Fruit fly (Drosophila melanogaster): ENCODE results near the gene tara.

The tara gene

dm6 chr3R:16254616-16255601 is 29.5 kb downstream of the tara start:
- TF ChIP-seq CG7101 (tag; optimal IDR thresholded peaks at IDR 0.05) (no peak), Hr96 (GFP tag; optimal IDR thresholded peaks at IDR 0.05) (no peak), cic (GFP tag; optimal IDR thresholded peaks at IDR 0.05) (no peak), tj (GFP tag; optimal IDR thresholded peaks at IDR 0.05) (no peak), CG5204 (GFP tag; optimal IDR thresholded peaks at IDR 0.05) (no peak), bab1 (GFP tag; optimal IDR thresholded peaks at IDR 0.05) (no peak), Crg-1 (GFP tag; optimal IDR thresholded peaks at IDR 0.05) (no peak), pad (GFP tag; optimal IDR thresholded peaks at IDR 0.05) (no peak), toe (GFP tag; optimal IDR thresholded peaks at IDR 0.05) (no peak), CG14711 (tag; optimal IDR thresholded peaks at IDR 0.05) (peak; percentile 67), ovo (GFP tag; optimal IDR thresholded peaks at IDR 0.05) (no peak), CG12768 (GFP tag; optimal IDR thresholded peaks at IDR 0.05) (peak; percentile 12), kay (GFP tag; ENCODE audit: borderline replicate concordance) (peak; percentile 97), CG33017 (tag; optimal IDR thresholded peaks at IDR 0.05) (no peak), Clk (GFP tag; optimal IDR thresholded peaks at IDR 0.05) (no peak), cnc (optimal IDR thresholded peaks at IDR 0.05) (no peak), CG11617 (GFP tag; optimal IDR thresholded peaks at IDR 0.05) (no peak), Mnt (GFP tag; optimal IDR thresholded peaks at IDR 0.05) (peak; percentile 26), CG1620 (GFP tag; optimal IDR thresholded peaks at IDR 0.05) (no peak), CG7045 (GFP tag; optimal IDR thresholded peaks at IDR 0.05) (no peak)

DNA sequence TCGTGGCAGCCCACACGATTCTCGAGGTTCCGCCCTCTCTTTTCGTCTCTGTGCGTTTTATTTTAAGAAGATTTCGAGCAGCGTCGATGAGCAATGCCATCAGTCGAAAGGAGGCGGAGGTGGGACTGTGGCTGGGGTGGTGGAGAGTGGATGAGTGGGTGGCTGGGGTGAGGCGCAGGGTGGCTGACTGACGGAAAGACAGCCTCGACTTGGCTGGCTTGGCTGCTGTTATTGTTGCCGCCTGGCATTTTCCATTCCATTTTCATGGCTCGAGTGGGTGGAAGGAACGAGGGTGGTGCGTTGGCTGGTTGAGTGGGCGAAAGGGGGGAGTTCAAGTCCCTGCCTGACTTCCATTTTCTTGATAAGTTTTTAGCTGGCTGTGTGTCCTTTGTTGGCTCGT is 30.7 kb downstream of the tara start:
- TF ChIP-seq toe (GFP tag; optimal IDR thresholded peaks at IDR 0.05) = no peak
- no peak for TF ChIP-seq Crg-1 (GFP tag; optimal IDR thresholded peaks at IDR 0.05)
- TF ChIP-seq kay (GFP tag; ENCODE audit: borderline replicate concordance) = no peak

- TF ChIP-seq tj (GFP tag; optimal IDR thresholded peaks at IDR 0.05) = no peak
- TF ChIP-seq ovo (GFP tag; optimal IDR thresholded peaks at IDR 0.05) = no peak
- no peak for TF ChIP-seq CG14711 (tag; optimal IDR thresholded peaks at IDR 0.05)
- TF ChIP-seq CG7101 (tag; optimal IDR thresholded peaks at IDR 0.05) = no peak
- no peak for TF ChIP-seq CG11617 (GFP tag; optimal IDR thresholded peaks at IDR 0.05)
- TF ChIP-seq cnc (optimal IDR thresholded peaks at IDR 0.05) = no peak
- TF ChIP-seq CG12768 (GFP tag; optimal IDR thresholded peaks at IDR 0.05) = no peak
- no peak for TF ChIP-seq Crg-1 (GFP tag; optimal IDR thresholded peaks at IDR 0.05)
- no peak for TF ChIP-seq bab1 (GFP tag; optimal IDR thresholded peaks at IDR 0.05)
- no peak for TF ChIP-seq CG7045 (GFP tag; optimal IDR thresholded peaks at IDR 0.05)
- no peak for TF ChIP-seq Hr96 (GFP tag; optimal IDR thresholded peaks at IDR 0.05)
- TF ChIP-seq CG5204 (GFP tag; optimal IDR thresholded peaks at IDR 0.05) = no peak
- TF ChIP-seq kay (GFP tag; ENCODE audit: borderline replicate concordance) = no peak
- TF ChIP-seq Clk (GFP tag; optimal IDR thresholded peaks at IDR 0.05) = no peak
- no peak for TF ChIP-seq Mnt (GFP tag; optimal IDR thresholded peaks at IDR 0.05)
- no peak for TF ChIP-seq CG1620 (GFP tag; optimal IDR thresholded peaks at IDR 0.05)
- no peak for TF ChIP-seq toe (GFP tag; optimal IDR thresholded peaks at IDR 0.05)
- TF ChIP-seq CG33017 (tag; optimal IDR thresholded peaks at IDR 0.05) = no peak
Measured at dm6 chr3R:16257346-16257745, 31.9 kb downstream of the tara start.

- TF ChIP-seq CG1620 (GFP tag; optimal IDR thresholded peaks at IDR 0.05) (peak; percentile 63), Crg-1 (GFP tag; optimal IDR thresholded peaks at IDR 0.05) (peak; percentile 37), CG7101 (tag; optimal IDR thresholded peaks at IDR 0.05) (peak; percentile 29), Clk (GFP tag; optimal IDR thresholded peaks at IDR 0.05) (no peak), Mnt (GFP tag; optimal IDR thresholded peaks at IDR 0.05) (peak; percentile 43), kay (GFP tag; ENCODE audit: borderline replicate concordance) (no peak), bab1 (GFP tag; optimal IDR thresholded peaks at IDR 0.05) (peak; percentile 82), ovo (GFP tag; optimal IDR thresholded peaks at IDR 0.05) (no peak), CG14711 (tag; optimal IDR thresholded peaks at IDR 0.05) (no peak), pad (GFP tag; optimal IDR thresholded peaks at IDR 0.05) (peak; percentile 56), cic (GFP tag; optimal IDR thresholded peaks at IDR 0.05) (no peak), toe (GFP tag; optimal IDR thresholded peaks at IDR 0.05) (no peak), Hr96 (GFP tag; optimal IDR thresholded peaks at IDR 0.05) (no peak), CG7045 (GFP tag; optimal IDR thresholded peaks at IDR 0.05) (no peak), tj (GFP tag; optimal IDR thresholded peaks at IDR 0.05) (no peak), CG12768 (GFP tag; optimal IDR thresholded peaks at IDR 0.05) (no peak), CG11617 (GFP tag; optimal IDR thresholded peaks at IDR 0.05) (peak; percentile 56), cnc (optimal IDR thresholded peaks at IDR 0.05) (no peak), CG5204 (GFP tag; optimal IDR thresholded peaks at IDR 0.05) (no peak), CG33017 (tag; optimal IDR thresholded peaks at IDR 0.05) (no peak)
Measured at dm6 chr3R:16260385-16261169, 35.1 kb downstream of the tara start.

dm6 chr3R:16263522-16264305 is 38.3 kb downstream of the tara start, which contains the start of the genes bor and asun:
Gene bor, minus strand, starts transcription at chr3R:16264115.
Gene asun, plus strand, starts transcription at chr3R:16264271.
- TF ChIP-seq CG33017 (tag; optimal IDR thresholded peaks at IDR 0.05) = peak; percentile 9
- no peak for TF ChIP-seq kay (GFP tag; ENCODE audit: borderline replicate concordance)
- no peak for TF ChIP-seq tj (GFP tag; optimal IDR thresholded peaks at IDR 0.05)
- peak; percentile 84 for TF ChIP-seq cic (GFP tag; optimal IDR thresholded peaks at IDR 0.05)
- TF ChIP-seq pad (GFP tag; optimal IDR thresholded peaks at IDR 0.05) = peak; percentile 2
- TF ChIP-seq CG7101 (tag; optimal IDR thresholded peaks at IDR 0.05) = peak; percentile 55
- peak; percentile 51 for TF ChIP-seq bab1 (GFP tag; optimal IDR thresholded peaks at IDR 0.05)
- TF ChIP-seq CG11617 (GFP tag; optimal IDR thresholded peaks at IDR 0.05) = peak; percentile 63
- TF ChIP-seq Mnt (GFP tag; optimal IDR thresholded peaks at IDR 0.05) = peak; percentile 94
- peak; percentile 32 for TF ChIP-seq Crg-1 (GFP tag; optimal IDR thresholded peaks at IDR 0.05)
- TF ChIP-seq cnc (optimal IDR thresholded peaks at IDR 0.05) = no peak
